Fruit fly (Drosophila melanogaster) whole organism: ENCODE data around the gene Abl.

Experiments
- CG8478 ChIP-seq: fragments of >200 bp; optimal IDR thresholded peaks from 2 replicates; lab custom pipeline; 2018; ENCODE audit warnings: inconsistent platforms
- Dll ChIP-seq: fragments of >200 bp; optimal IDR thresholded peaks from 2 replicates; lab custom pipeline; 2017
- EcR ChIP-seq, 2 experiments: fragments of >200 bp; optimal IDR thresholded peaks; 2 replicates each; lab custom pipeline; 2017; ENCODE audit warnings: missing biosample characterization in 2 of 2, missing genetic modification characterization in 2 of 2, missing genetic modification reagents in 2 of 2
- pan ChIP-seq: fragments of >200 bp; optimal IDR thresholded peaks from 2 replicates; lab custom pipeline; 2017
- psq ChIP-seq: fragments of >200 bp; optimal IDR thresholded peaks from 2 replicates; lab custom pipeline; 2017
- usp ChIP-seq: fragments of >200 bp; optimal IDR thresholded peaks from 2 replicates; lab custom pipeline; 2017; ENCODE audit warnings: missing biosample characterization, missing genetic modification characterization, mixed read lengths

dm6 chr3L:16572208-16572607 is 75.5 kb downstream of the Abl start:
- TF ChIP-seq Dll (lab: Kevin White, UChicago) (no peak), CG8478 (lab: Kevin White, UChicago) (no peak), psq (lab: Kevin White, UChicago) (no peak), usp (no peak), EcR (GFP tag; optimal IDR thresholded peaks at IDR 0.05; lab: Kevin White, UChicago) (no peak), pan (no peak)
